Worm (Caenorhabditis elegans) whole organism, young adult: Measurements from ENCODE around the gene Y34F4.3.

ENCODE experiments used
- D2030.7 ChIP-seq: fragments of 200-800 bp; sonication (Bioruptor generic); IDR thresholded peaks from 2 replicates; pipeline ENCODE4 v1.3.6; 2022; ENCODE audit warnings: missing genetic modification reagents, missing genetic modification characterization, missing compliant biosample characterization
- F52B5.7 ChIP-seq: sonication (generic microtip); optimal IDR thresholded peaks from 2 replicates; lab custom pipeline; 2016; ENCODE audit warnings: mild to moderate bottlenecking, missing genetic modification characterization, missing compliant biosample characterization
- T07F8.4 ChIP-seq: sonication (generic microtip); optimal IDR thresholded peaks from 2 replicates; lab custom pipeline; 2016; ENCODE audit warnings: mild to moderate bottlenecking, missing genetic modification characterization, moderate library complexity, missing compliant biosample characterization
- chd-7 ChIP-seq: sonication (generic microtip); optimal IDR thresholded peaks from 2 replicates; lab custom pipeline; 2016; ENCODE audit warnings: mild to moderate bottlenecking, missing genetic modification characterization, moderate library complexity, missing compliant biosample characterization
- efl-1 ChIP-seq: fragments of 150-350 bp; optimal IDR thresholded peaks from 2 replicates; lab custom pipeline; 2014; ENCODE audit warnings: missing biosample characterization, missing genetic modification reagents, missing genetic modification characterization
- hmg-1.2 ChIP-seq: fragments of 200-800 bp; sonication (Bioruptor generic); IDR thresholded peaks from 2 replicates; pipeline ENCODE4 v1.3.6; 2022; ENCODE audit warnings: missing genetic modification reagents, missing genetic modification characterization, missing compliant biosample characterization
- snpc-4 ChIP-seq, 5 experiments: fragments of 150-350 bp in 1 of 5; sonication (generic microtip) in 4 of 5; optimal IDR thresholded peaks; 2 replicates each; lab custom pipeline; 2014 to 2018; ENCODE audit warnings: missing genetic modification characterization in 5 of 5, missing biosample characterization in 3 of 5, antibody characterized with exemption in 2 of 5, mild to moderate bottlenecking in 2 of 5, missing compliant biosample characterization in 2 of 5, missing genotype in 2 of 5, moderate library complexity in 2 of 5, missing genetic modification reagents in 1 of 5
- ztf-25 ChIP-seq: fragments of 200-800 bp; sonication (Bioruptor generic); IDR thresholded peaks from 2 replicates; pipeline ENCODE4 v1.3.6; 2022; ENCODE audit warnings: missing genetic modification reagents, missing genetic modification characterization, missing compliant biosample characterization

DNA sequence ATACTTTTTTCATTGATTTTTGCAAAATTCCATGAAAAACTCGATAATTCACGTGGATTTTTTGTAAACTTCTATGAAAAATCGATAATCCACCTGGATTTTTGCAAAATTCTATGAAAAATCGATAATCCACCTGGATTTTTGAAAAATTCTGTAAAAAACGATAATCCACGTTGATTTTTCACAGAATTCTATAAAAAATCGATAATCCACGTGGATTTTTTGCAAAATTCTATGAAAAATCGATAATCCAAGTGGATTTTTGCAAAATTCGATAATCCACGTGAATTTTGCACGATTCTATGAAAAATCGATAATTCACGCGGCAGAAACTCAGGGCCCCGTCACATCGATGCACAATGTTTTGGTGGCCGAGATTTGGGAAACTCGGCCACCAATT is 42.1 kb upstream of the Y34F4.3 start:
- TF ChIP-seq snpc-4 (GFP tag; optimal IDR thresholded peaks at IDR 0.05; lab: Kevin White, UChicago): no peak
- no peak for TF ChIP-seq snpc-4 (tag; optimal IDR thresholded peaks at IDR 0.05; lab: Kevin White, UChicago)
- no peak for TF ChIP-seq efl-1 (GFP tag; lab: Kevin White, UChicago)
- TF ChIP-seq D2030.7: no peak
- no peak for TF ChIP-seq chd-7 (tag; lab: Kevin White, UChicago)
- TF ChIP-seq ztf-25 (GFP tag; lab: Robert Waterston, UW): no peak
- no peak for TF ChIP-seq T07F8.4 (tag; lab: Kevin White, UChicago)
- no peak for TF ChIP-seq hmg-1.2 (GFP tag; lab: Robert Waterston, UW)
- TF ChIP-seq F52B5.7 (tag; lab: Kevin White, UChicago): no peak
